Worm (Caenorhabditis elegans) whole organism, L4 larva: ENCODE data around the gene srp-7.

Source experiments
- F10B5.3 ChIP-seq: sonication (generic microtip); optimal IDR thresholded peaks from 2 replicates; lab custom pipeline; 2016; ENCODE audit warnings: mild to moderate bottlenecking, missing genetic modification characterization, missing compliant biosample characterization
- F37D6.2 ChIP-seq: sonication (generic microtip); optimal IDR thresholded peaks from 2 replicates; lab custom pipeline; 2016; ENCODE audit warnings: mild to moderate bottlenecking, missing genetic modification characterization, missing compliant biosample characterization
- F49E8.2 ChIP-seq: sonication (generic microtip); optimal IDR thresholded peaks from 2 replicates; lab custom pipeline; 2016; ENCODE audit warnings: missing compliant biosample characterization, mild to moderate bottlenecking, missing genetic modification characterization, borderline replicate concordance
- T20F7.1 ChIP-seq: fragments of 200-800 bp; sonication (Bioruptor generic); optimal IDR thresholded peaks from 2 replicates; lab custom pipeline; 2018; ENCODE audit warnings: mild to moderate bottlenecking, missing genetic modification characterization, missing compliant biosample characterization
- T26A8.4 ChIP-seq: fragments of 200-800 bp; sonication (Bioruptor generic); IDR thresholded peaks from 2 replicates; pipeline ENCODE4 v1.3.6; 2022; ENCODE audit warnings: missing genetic modification characterization, missing compliant biosample characterization
- Y48G9A.11 ChIP-seq: fragments of 200-800 bp; sonication (Bioruptor generic); IDR thresholded peaks from 2 replicates; pipeline ENCODE4 v1.3.6; 2022; ENCODE audit warnings: missing genetic modification reagents, missing genetic modification characterization, missing compliant biosample characterization
- Y75B8A.6 ChIP-seq: fragments of 200-800 bp; sonication (Bioruptor generic); IDR thresholded peaks from 2 replicates; pipeline ENCODE4 v1.3.6; 2022; ENCODE audit warnings: missing genetic modification reagents, missing genetic modification characterization, missing compliant biosample characterization
- aha-1 ChIP-seq: fragments of 150-350 bp; peaks from one replicate; lab custom pipeline; 2014; ENCODE audit warnings: missing biosample characterization, missing genetic modification characterization
- aly-2 ChIP-seq: sonication (generic microtip); optimal IDR thresholded peaks from 2 replicates; lab custom pipeline; 2018; ENCODE audit warnings: missing biosample characterization, missing genetic modification characterization
- ceh-20 ChIP-seq: fragments of 200-800 bp; sonication (Bioruptor generic); IDR thresholded peaks from 2 replicates; pipeline ENCODE4 v1.3.6; 2022; ENCODE audit warnings: missing genetic modification reagents, missing genetic modification characterization, missing compliant biosample characterization
- ceh-32 ChIP-seq: sonication (generic microtip); optimal IDR thresholded peaks from 2 replicates; lab custom pipeline; 2016; ENCODE audit warnings: mild to moderate bottlenecking, missing genetic modification characterization, missing compliant biosample characterization; ENCODE audit not compliant: poor library complexity
- ceh-62 ChIP-seq: sonication (generic microtip); optimal IDR thresholded peaks from 2 replicates; lab custom pipeline; 2017; ENCODE audit warnings: missing biosample characterization, missing genetic modification characterization
- ceh-82 ChIP-seq: sonication (generic microtip); optimal IDR thresholded peaks from 2 replicates; lab custom pipeline; 2017; ENCODE audit warnings: missing biosample characterization, missing genetic modification characterization
- ces-1 ChIP-seq: fragments of 150-350 bp; sonication (generic microtip); optimal IDR thresholded peaks from 4 replicates; lab custom pipeline; 2014; ENCODE audit warnings: missing biosample characterization, missing genetic modification reagents, missing genetic modification characterization
- ctbp-1 ChIP-seq: fragments of 200-800 bp; sonication (Bioruptor generic); IDR thresholded peaks from 2 replicates; pipeline ENCODE4 v1.3.6; 2022; ENCODE audit warnings: missing genetic modification reagents, missing genetic modification characterization, missing compliant biosample characterization
- dmd-6 ChIP-seq: fragments of 200-800 bp; sonication (Bioruptor generic); IDR thresholded peaks from 2 replicates; pipeline ENCODE4 v1.3.6; 2022; ENCODE audit warnings: missing genetic modification reagents, missing genetic modification characterization, missing compliant biosample characterization
- dmd-8 ChIP-seq: fragments of 200-800 bp; sonication (Bioruptor generic); IDR thresholded peaks from 2 replicates; pipeline ENCODE4 v1.3.6; 2022; ENCODE audit warnings: missing genetic modification characterization, missing compliant biosample characterization
- dpl-1 ChIP-seq: fragments of 150-350 bp; optimal IDR thresholded peaks from 2 replicates; lab custom pipeline; 2014; ENCODE audit warnings: missing biosample characterization, missing genetic modification reagents, missing genetic modification characterization
- duxl-1 ChIP-seq: sonication (generic microtip); optimal IDR thresholded peaks from 2 replicates; lab custom pipeline; 2016; ENCODE audit warnings: mild to moderate bottlenecking, missing genetic modification characterization, moderate library complexity, missing compliant biosample characterization; ENCODE audit not compliant: poor library complexity
- dve-1 ChIP-seq: sonication (generic microtip); optimal IDR thresholded peaks from 2 replicates; lab custom pipeline; 2017; ENCODE audit warnings: antibody characterized with exemption, mild to moderate bottlenecking, missing genetic modification characterization, missing compliant biosample characterization; ENCODE audit not compliant: insufficient read depth
- fkh-10 ChIP-seq: fragments of 150-350 bp; optimal IDR thresholded peaks from 2 replicates; lab custom pipeline; 2014; ENCODE audit warnings: missing biosample characterization, missing genetic modification reagents, missing genetic modification characterization
- gei-8 ChIP-seq: fragments of 200-800 bp; sonication (Bioruptor generic); optimal IDR thresholded peaks from 2 replicates; lab custom pipeline; 2018; ENCODE audit warnings: mild to moderate bottlenecking, missing genetic modification characterization, missing compliant biosample characterization
- hlh-11 ChIP-seq: fragments of 200-800 bp; sonication (Bioruptor generic); optimal IDR thresholded peaks from 2 replicates; lab custom pipeline; 2018; ENCODE audit warnings: mild to moderate bottlenecking, missing genetic modification characterization, missing compliant biosample characterization
- hmg-1.1 ChIP-seq: fragments of 200-800 bp; sonication (Bioruptor generic); IDR thresholded peaks from 2 replicates; pipeline ENCODE4 v1.3.6; 2022; ENCODE audit warnings: missing genetic modification reagents, missing genetic modification characterization, missing compliant biosample characterization
- lim-7 ChIP-seq: fragments of 200-800 bp; sonication (Bioruptor generic); IDR thresholded peaks from 2 replicates; pipeline ENCODE4 v1.3.6; 2022; ENCODE audit warnings: missing genetic modification characterization, missing compliant biosample characterization
- lin-38 ChIP-seq: fragments of 200-800 bp; sonication (Bioruptor generic); IDR thresholded peaks from 2 replicates; pipeline ENCODE4 v1.3.6; 2022; ENCODE audit warnings: missing genetic modification reagents, missing genetic modification characterization, missing compliant biosample characterization
- lir-3 ChIP-seq: sonication (generic microtip); optimal IDR thresholded peaks from 2 replicates; lab custom pipeline; 2016; ENCODE audit warnings: mild to moderate bottlenecking, missing genetic modification characterization, missing compliant biosample characterization
- lsy-2 ChIP-seq, 2 experiments: fragments of 150-350 bp in 1 of 2; sonication (generic microtip) in 1 of 2; optimal IDR thresholded peaks; 2 replicates each; lab custom pipeline; 2014 to 2017; ENCODE audit warnings: missing biosample characterization in 2 of 2, missing genetic modification characterization in 2 of 2
- madf-5 ChIP-seq, 2 experiments: fragments of 200-800 bp; sonication (Bioruptor generic); IDR thresholded peaks; 2 replicates each; pipeline ENCODE4 v1.3.6; 2022; ENCODE audit warnings: missing compliant biosample characterization in 2 of 2, missing genetic modification characterization in 2 of 2
- madf-9 ChIP-seq: fragments of 200-800 bp; sonication (Bioruptor generic); conservative IDR thresholded peaks from 2 replicates; pipeline ENCODE4 v1.3.6; 2022; ENCODE audit warnings: missing genetic modification reagents, missing genetic modification characterization, missing compliant biosample characterization
- mdl-1 ChIP-seq, 2 experiments: fragments of 150-350 bp in 1 of 2; sonication (generic microtip) in 1 of 2; optimal IDR thresholded peaks; 2 replicates each; lab custom pipeline; 2014 to 2017; ENCODE audit warnings: missing biosample characterization in 2 of 2, missing genetic modification characterization in 2 of 2
- mes-2 ChIP-seq: sonication (generic microtip); optimal IDR thresholded peaks from 2 replicates; lab custom pipeline; 2016; ENCODE audit warnings: missing genotype, mild to moderate bottlenecking, missing genetic modification characterization, missing compliant biosample characterization; ENCODE audit not compliant: poor library complexity, severe bottlenecking
- mxl-2 ChIP-seq: fragments of 200-800 bp; sonication (Bioruptor generic); conservative IDR thresholded peaks from 2 replicates; pipeline ENCODE4 v1.3.6; 2022; ENCODE audit warnings: missing genetic modification reagents, missing genetic modification characterization, missing compliant biosample characterization
- mxl-3 ChIP-seq: fragments of 200-800 bp; sonication (Bioruptor generic); optimal IDR thresholded peaks from 2 replicates; lab custom pipeline; 2018; ENCODE audit warnings: mild to moderate bottlenecking, missing genetic modification characterization, missing compliant biosample characterization
- nhr-10 ChIP-seq: fragments of 150-350 bp; optimal IDR thresholded peaks from 2 replicates; lab custom pipeline; 2014; ENCODE audit warnings: missing biosample characterization, missing genetic modification characterization
- nhr-237 ChIP-seq: sonication (generic microtip); optimal IDR thresholded peaks from 2 replicates; lab custom pipeline; 2017; ENCODE audit warnings: missing biosample characterization, missing genetic modification characterization
- nhr-41 ChIP-seq: fragments of 200-800 bp; sonication (Bioruptor generic); IDR thresholded peaks from 2 replicates; pipeline ENCODE4 v1.3.6; 2022; ENCODE audit warnings: missing genetic modification reagents, missing genetic modification characterization, missing compliant biosample characterization
- nhr-6 ChIP-seq: fragments of 150-350 bp; optimal IDR thresholded peaks from 2 replicates; lab custom pipeline; 2014; ENCODE audit warnings: missing biosample characterization, missing genetic modification characterization
- nhr-77 ChIP-seq: fragments of 150-350 bp; optimal IDR thresholded peaks from 2 replicates; lab custom pipeline; 2014; ENCODE audit warnings: missing biosample characterization, missing genetic modification characterization
- pqm-1 ChIP-seq: sonication (generic microtip); optimal IDR thresholded peaks from 2 replicates; lab custom pipeline; 2017; ENCODE audit warnings: missing biosample characterization, missing genetic modification characterization
- saeg-2 ChIP-seq: fragments of 200-800 bp; sonication (Bioruptor generic); IDR thresholded peaks from 2 replicates; pipeline ENCODE4 v1.3.6; 2022; ENCODE audit warnings: missing genetic modification reagents, missing genetic modification characterization, missing compliant biosample characterization
- spr-3 ChIP-seq: fragments of 200-800 bp; sonication (Bioruptor generic); optimal IDR thresholded peaks from 2 replicates; lab custom pipeline; 2018; ENCODE audit warnings: mild to moderate bottlenecking, missing genetic modification characterization, missing compliant biosample characterization
- tra-1 ChIP-seq: fragments of 200-800 bp; sonication (Bioruptor generic); IDR thresholded peaks from 2 replicates; pipeline ENCODE4 v1.3.6; 2022; ENCODE audit warnings: missing genetic modification reagents, missing genetic modification characterization, missing compliant biosample characterization
- unc-62 ChIP-seq, 3 experiments: fragments of 150-350 bp in 1 of 3; sonication (generic microtip); optimal IDR thresholded peaks in 2 of 3; peaks in 1 of 3; 1 replicate in 1 of 3; 2 replicates in 2 of 3; lab custom pipeline; 2014 to 2017; ENCODE audit warnings: missing biosample characterization in 3 of 3, missing genetic modification characterization in 3 of 3, missing genetic modification reagents in 3 of 3, missing genotype in 1 of 3
- zfp-3 ChIP-seq: fragments of 200-800 bp; sonication (Bioruptor generic); conservative IDR thresholded peaks from 2 replicates; pipeline ENCODE4 v1.3.6; 2022; ENCODE audit warnings: missing genetic modification reagents, missing genetic modification characterization, missing compliant biosample characterization
- zip-2 ChIP-seq: fragments of 150-350 bp; optimal IDR thresholded peaks from 2 replicates; lab custom pipeline; 2014; ENCODE audit warnings: missing biosample characterization, missing genetic modification characterization
- ztf-11 ChIP-seq: fragments of 150-350 bp; optimal IDR thresholded peaks from 2 replicates; lab custom pipeline; 2014; ENCODE audit warnings: missing biosample characterization, missing genetic modification characterization
- ztf-7 ChIP-seq: fragments of 150-350 bp; optimal IDR thresholded peaks from 2 replicates; lab custom pipeline; 2014; ENCODE audit warnings: missing biosample characterization, missing genetic modification characterization

Gene srp-7

ce11 chrV:8217118-8217517 lies 38.2 kb downstream of the srp-7 start (continued):
- TF ChIP-seq madf-5 (GFP tag; IDR thresholded peaks at IDR 0.05; lab: Robert Waterston, UW) (no peak), dve-1 (tag; lab: Kevin White, UChicago) (peak; percentile 45), nhr-77 (tag; lab: Kevin White, UChicago) (no peak), hlh-11 (tag; lab: Kevin White, UChicago) (peak; percentile 63), mxl-3 (GFP tag; lab: Kevin White, UChicago) (no peak), Y48G9A.11 (no peak), mes-2 (tag; lab: Kevin White, UChicago) (no peak), aly-2 (no peak), T26A8.4 (GFP tag; lab: Robert Waterston, UW) (no peak)
- TF ChIP-seq, all 104 proteins: peak for 10

ce11 chrV:8217661-8218265 lies 38.8 kb downstream of the srp-7 start, which contains the start of gene K07C11.8:
Gene K07C11.8 (minus strand): TSS chrV:8217884.
- TF ChIP-seq hlh-11 (tag; lab: Kevin White, UChicago) (peak; percentile 71), lim-7 (GFP tag; lab: Robert Waterston, UW) (no peak), aha-1 (tag; lab: Kevin White, UChicago) (peak; percentile 44), mxl-2 (GFP tag; lab: Robert Waterston, UW) (no peak), hmg-1.1 (GFP tag; lab: Robert Waterston, UW) (no peak), mdl-1 (tag; optimal IDR thresholded peaks at IDR 0.05; lab: Kevin White, UChicago) (no peak), tra-1 (GFP tag; lab: Robert Waterston, UW) (peak; percentile 32; the same call in 1 of the 2 replicates), duxl-1 (tag; lab: Kevin White, UChicago) (no peak), fkh-10 (GFP tag; lab: Kevin White, UChicago) (peak; percentile 23), pqm-1 (no peak), gei-8 (GFP tag; lab: Kevin White, UChicago) (no peak), zfp-3 (GFP tag; lab: Robert Waterston, UW) (no peak), F49E8.2 (no peak), lin-38 (no peak), nhr-77 (tag; lab: Kevin White, UChicago) (no peak), ceh-82 (tag; lab: Kevin White, UChicago) (no peak), spr-3 (no peak), ctbp-1 (GFP tag; lab: Robert Waterston, UW) (no peak), ceh-62 (tag; lab: Kevin White, UChicago) (no peak), nhr-237 (tag; lab: Kevin White, UChicago) (no peak), ceh-32 (tag; lab: Kevin White, UChicago) (no peak), nhr-41 (GFP tag; lab: Robert Waterston, UW) (no peak), F10B5.3 (tag; lab: Kevin White, UChicago) (no peak), lsy-2 (tag; optimal IDR thresholded peaks at IDR 0.05; lab: Kevin White, UChicago) (no peak), T20F7.1 (GFP tag; lab: Kevin White, UChicago) (no peak), ztf-7 (no peak), Y48G9A.11 (no peak), nhr-6 (no peak), lir-3 (no peak), Y75B8A.6 (GFP tag; lab: Robert Waterston, UW) (no peak), saeg-2 (no peak), nhr-10 (tag; lab: Kevin White, UChicago) (no peak), unc-62 (GFP tag; optimal IDR thresholded peaks at IDR 0.05 in 1 of 2; lab: Kevin White, UChicago) (peak in 1 of 2 experiments; percentile 69), unc-62 (tag; optimal IDR thresholded peaks at IDR 0.05; lab: Kevin White, UChicago) (no peak), ces-1 (GFP tag; lab: Kevin White, UChicago) (no peak), zip-2 (no peak), ztf-11 (tag; lab: Kevin White, UChicago) (no peak), madf-9 (GFP tag; lab: Robert Waterston, UW) (no peak), dmd-6 (GFP tag; lab: Robert Waterston, UW) (peak; percentile 78), mes-2 (tag; lab: Kevin White, UChicago) (no peak), F37D6.2 (no peak), ceh-20 (no peak), dpl-1 (no peak), dmd-8 (GFP tag; lab: Robert Waterston, UW) (no peak)
